Worm (Caenorhabditis elegans) whole organism, L1 larva: ENCODE results near the gene prmn-1.

Experiments used
- C04F5.9 ChIP-seq: sonication (generic microtip); optimal IDR thresholded peaks from 2 replicates; lab custom pipeline; 2016; ENCODE audit warnings: missing genetic modification characterization, missing compliant biosample characterization
- C16A3.4 ChIP-seq: fragments of 150-350 bp; optimal IDR thresholded peaks from 2 replicates; lab custom pipeline; 2014; ENCODE audit warnings: missing biosample characterization, missing genetic modification characterization
- C34B4.2 ChIP-seq: sonication (generic microtip); optimal IDR thresholded peaks from 2 replicates; lab custom pipeline; 2017; ENCODE audit warnings: mild to moderate bottlenecking, missing genetic modification characterization, missing compliant biosample characterization
- F16B12.6 ChIP-seq: fragments of 150-350 bp; optimal IDR thresholded peaks from 2 replicates; lab custom pipeline; 2014; ENCODE audit warnings: missing biosample characterization, missing genetic modification characterization
- aha-1 ChIP-seq: fragments of 150-350 bp; optimal IDR thresholded peaks from 2 replicates; lab custom pipeline; 2014; ENCODE audit warnings: missing biosample characterization, missing genetic modification characterization
- alr-1 ChIP-seq: fragments of 200-800 bp; sonication (Bioruptor generic); optimal IDR thresholded peaks from 2 replicates; lab custom pipeline; 2018; ENCODE audit warnings: borderline replicate concordance, mild to moderate bottlenecking, missing genetic modification characterization, missing compliant biosample characterization
- aly-2 ChIP-seq: fragments of 150-350 bp; optimal IDR thresholded peaks from 2 replicates; lab custom pipeline; 2014; ENCODE audit warnings: missing biosample characterization, missing genetic modification characterization
- ceh-63 ChIP-seq: fragments of 200-800 bp; sonication (Bioruptor generic); optimal IDR thresholded peaks from 2 replicates; lab custom pipeline; 2018; ENCODE audit warnings: mild to moderate bottlenecking, missing genetic modification characterization, missing compliant biosample characterization
- efl-1 ChIP-seq, 4 experiments: fragments of 150-350 bp; optimal IDR thresholded peaks in 3 of 4; peaks in 1 of 4; 1 replicate in 1 of 4; 2 replicates in 3 of 4; lab custom pipeline; 2014; ENCODE audit warnings: missing biosample characterization in 2 of 4, missing genetic modification characterization in 2 of 4, missing genetic modification reagents in 2 of 4
- egl-27 ChIP-seq, 2 experiments: fragments of 150-350 bp in 1 of 2; sonication (generic microtip); optimal IDR thresholded peaks; 3 replicates each; lab custom pipeline; 2017 to 2018; ENCODE audit warnings: missing biosample characterization in 2 of 2, missing genetic modification characterization in 2 of 2, missing genetic modification reagents in 2 of 2
- elt-3 ChIP-seq, 6 experiments: fragments of 150-350 bp in 1 of 6; sonication (generic microtip); optimal IDR thresholded peaks; 2 replicates each; lab custom pipeline; 2017 to 2018; ENCODE audit warnings: missing biosample characterization in 6 of 6, missing genetic modification characterization in 6 of 6, inconsistent platforms in 1 of 6
- ets-5 ChIP-seq: fragments of 200-800 bp; sonication (Bioruptor generic); IDR thresholded peaks from 2 replicates; pipeline ENCODE4 v1.3.6; 2022; ENCODE audit warnings: missing genetic modification characterization, missing compliant biosample characterization
- fos-1 ChIP-seq: fragments of 150-350 bp; optimal IDR thresholded peaks from 2 replicates; lab custom pipeline; 2014; ENCODE audit warnings: missing biosample characterization, missing genetic modification characterization
- hlh-17 ChIP-seq: fragments of 200-800 bp; sonication (Bioruptor generic); optimal IDR thresholded peaks from 2 replicates; lab custom pipeline; 2018; ENCODE audit warnings: missing genetic modification characterization, mild to moderate bottlenecking, missing compliant biosample characterization, moderate library complexity, borderline replicate concordance
- hlh-4 ChIP-seq: sonication (generic microtip); optimal IDR thresholded peaks from 2 replicates; lab custom pipeline; 2016; ENCODE audit warnings: mild to moderate bottlenecking, missing genetic modification characterization, missing compliant biosample characterization
- isw-1 ChIP-seq: fragments of 200-800 bp; sonication (Bioruptor generic); IDR thresholded peaks from 2 replicates; pipeline ENCODE4 v1.3.6; 2022; ENCODE audit warnings: missing genetic modification characterization, missing compliant biosample characterization
- lin-15B ChIP-seq: fragments of 150-350 bp; sonication (generic microtip); optimal IDR thresholded peaks from 3 replicates; lab custom pipeline; 2014; ENCODE audit warnings: missing biosample characterization, missing genetic modification characterization
- lin-35 ChIP-seq, 2 experiments: fragments of 150-350 bp; optimal IDR thresholded peaks; 2 replicates each; lab custom pipeline; 2014; ENCODE audit warnings: missing biosample characterization in 2 of 2, missing genetic modification characterization in 2 of 2, missing genetic modification reagents in 2 of 2
- lin-39 ChIP-seq: fragments of 150-350 bp; optimal IDR thresholded peaks from 2 replicates; lab custom pipeline; 2014; ENCODE audit warnings: missing biosample characterization, missing genetic modification reagents, missing genetic modification characterization
- lir-3 ChIP-seq: sonication (generic microtip); optimal IDR thresholded peaks from 2 replicates; lab custom pipeline; 2016; ENCODE audit warnings: mild to moderate bottlenecking, missing genetic modification characterization, moderate library complexity, missing compliant biosample characterization; ENCODE audit not compliant: poor library complexity
- mab-9 ChIP-seq: fragments of 200-800 bp; sonication (Bioruptor generic); IDR thresholded peaks from 2 replicates; pipeline ENCODE4 v1.3.6; 2022; ENCODE audit warnings: missing genetic modification reagents, missing genetic modification characterization, missing compliant biosample characterization
- nhr-11 ChIP-seq: fragments of 150-350 bp; optimal IDR thresholded peaks from 2 replicates; lab custom pipeline; 2014; ENCODE audit warnings: missing biosample characterization, missing genetic modification characterization
- nhr-12 ChIP-seq: sonication (generic microtip); optimal IDR thresholded peaks from 2 replicates; lab custom pipeline; 2017; ENCODE audit warnings: missing biosample characterization, missing genetic modification characterization
- nhr-20 ChIP-seq: sonication (generic microtip); optimal IDR thresholded peaks from 2 replicates; lab custom pipeline; 2016; ENCODE audit warnings: mild to moderate bottlenecking, missing genetic modification characterization, missing compliant biosample characterization
- nhr-237 ChIP-seq: fragments of 150-350 bp; optimal IDR thresholded peaks from 2 replicates; lab custom pipeline; 2014; ENCODE audit warnings: missing biosample characterization, missing genetic modification characterization
- nhr-47 ChIP-seq: sonication (generic microtip); optimal IDR thresholded peaks from 2 replicates; lab custom pipeline; 2016; ENCODE audit warnings: mild to moderate bottlenecking, missing genetic modification characterization, moderate library complexity, missing compliant biosample characterization
- nhr-71 ChIP-seq: sonication (generic microtip); optimal IDR thresholded peaks from 2 replicates; lab custom pipeline; 2016; ENCODE audit warnings: mild to moderate bottlenecking, missing genetic modification characterization, moderate library complexity, missing compliant biosample characterization
- nhr-85 ChIP-seq: sonication (generic microtip); peaks from one replicate; lab custom pipeline; 2016; ENCODE audit warnings: missing genetic modification characterization, inconsistent platforms, missing compliant biosample characterization
- pax-3 ChIP-seq: fragments of 200-800 bp; sonication (Bioruptor generic); optimal IDR thresholded peaks from 2 replicates; lab custom pipeline; 2018; ENCODE audit warnings: mild to moderate bottlenecking, missing genetic modification characterization, moderate library complexity, missing compliant biosample characterization
- rnt-1 ChIP-seq: sonication (generic microtip); optimal IDR thresholded peaks from 2 replicates; lab custom pipeline; 2016; ENCODE audit warnings: mild to moderate bottlenecking, missing genetic modification characterization, moderate library complexity, missing compliant biosample characterization
- snpc-4 ChIP-seq: fragments of 150-350 bp; optimal IDR thresholded peaks from 2 replicates; lab custom pipeline; 2014; ENCODE audit warnings: missing biosample characterization, missing genetic modification characterization
- sox-4 ChIP-seq: sonication (generic microtip); optimal IDR thresholded peaks from 2 replicates; lab custom pipeline; 2016; ENCODE audit warnings: missing genetic modification characterization, missing compliant biosample characterization
- sptf-1 ChIP-seq: fragments of 150-350 bp; optimal IDR thresholded peaks from 2 replicates; lab custom pipeline; 2014; ENCODE audit warnings: missing biosample characterization, missing genetic modification characterization
- tbx-2 ChIP-seq: sonication (generic microtip); optimal IDR thresholded peaks from 2 replicates; lab custom pipeline; 2016; ENCODE audit warnings: missing genetic modification characterization, missing compliant biosample characterization
- tlp-1 ChIP-seq: fragments of 150-350 bp; optimal IDR thresholded peaks from 2 replicates; lab custom pipeline; 2014; ENCODE audit warnings: missing biosample characterization, missing genetic modification characterization
- unc-98 ChIP-seq: fragments of 200-800 bp; sonication (Bioruptor generic); IDR thresholded peaks from 2 replicates; pipeline ENCODE4 v1.3.6; 2022; ENCODE audit warnings: missing genetic modification characterization, missing compliant biosample characterization
- vab-15 ChIP-seq: sonication (generic microtip); optimal IDR thresholded peaks from 2 replicates; lab custom pipeline; 2017; ENCODE audit warnings: missing genotype, mild to moderate bottlenecking, missing genetic modification characterization, missing compliant biosample characterization

Gene prmn-1

ce11 chrX:11414837-11415550 lies 30.1 kb downstream of the prmn-1 start, which contains the start of gene pek-1 (continued):
- TF ChIP-seq lin-39 (tag; lab: Kevin White, UChicago) (peak; percentile 73), F16B12.6 (tag; lab: Kevin White, UChicago) (peak; percentile 77), efl-1 (optimal IDR thresholded peaks at IDR 0.05; lab: Kevin White, UChicago) (peak; percentile 5 to 12), efl-1 (GFP tag; optimal IDR thresholded peaks at IDR 0.05 in 1 of 2; lab: Kevin White, UChicago) (peak; percentile 4 to 95), lir-3 (tag; lab: Kevin White, UChicago) (peak; percentile 48), aha-1 (tag; lab: Kevin White, UChicago) (no peak), nhr-237 (no peak), C16A3.4 (tag; lab: Kevin White, UChicago) (peak; percentile 10), mab-9 (GFP tag; lab: Robert Waterston, UW) (no peak), nhr-11 (tag; lab: Kevin White, UChicago) (peak; percentile 18), egl-27 (tag; optimal IDR thresholded peaks at IDR 0.05; lab: Kevin White, UChicago) (no peak), sox-4 (tag; lab: Kevin White, UChicago) (no peak), rnt-1 (tag; lab: Kevin White, UChicago) (peak; percentile 75), C34B4.2 (tag; lab: Kevin White, UChicago) (no peak), lin-35 (GFP tag; optimal IDR thresholded peaks at IDR 0.05; lab: Kevin White, UChicago) (peak; percentile 31 to 43), isw-1 (GFP tag; lab: Robert Waterston, UW) (no peak), nhr-47 (peak; percentile 56), tlp-1 (tag; lab: Kevin White, UChicago) (no peak), nhr-71 (tag; lab: Kevin White, UChicago) (peak; percentile 88), C04F5.9 (tag; lab: Kevin White, UChicago) (no peak), aly-2 (tag; lab: Kevin White, UChicago) (no peak), nhr-85 (tag; lab: Kevin White, UChicago) (peak; percentile 86), tbx-2 (tag; lab: Kevin White, UChicago) (peak; percentile 55), alr-1 (tag; lab: Kevin White, UChicago) (no peak), unc-98 (GFP tag; lab: Robert Waterston, UW) (no peak), hlh-17 (GFP tag; lab: Kevin White, UChicago) (no peak), hlh-4 (tag; lab: Kevin White, UChicago) (no peak), elt-3 (tag; optimal IDR thresholded peaks at IDR 0.05; lab: Kevin White, UChicago) (peak in 1 of 6 experiments; percentile 9), nhr-20 (tag; lab: Kevin White, UChicago) (peak; percentile 78), snpc-4 (no peak), pax-3 (tag; lab: Kevin White, UChicago) (no peak), sptf-1 (tag; lab: Kevin White, UChicago) (no peak), ceh-63 (no peak)

DNA sequence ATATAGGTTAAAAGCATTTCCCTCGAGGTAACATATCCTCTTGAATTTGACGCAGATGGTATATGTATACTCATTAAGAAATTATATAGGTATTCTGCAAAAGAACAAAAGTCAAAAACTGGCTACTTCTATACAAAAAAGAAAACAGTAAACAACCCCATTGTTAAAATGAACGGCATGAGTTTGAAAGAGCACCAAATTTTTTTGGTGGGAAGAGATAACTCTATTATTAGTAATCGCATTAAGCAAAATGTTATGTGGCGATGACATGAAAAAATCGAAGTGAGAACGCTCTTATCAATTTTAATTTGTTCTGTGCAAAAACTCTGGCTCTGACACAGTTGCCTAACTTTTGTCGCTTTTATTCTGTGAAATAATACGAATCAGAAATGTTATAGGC lies 33.8 kb downstream of the prmn-1 start, which contains the start of gene F46C3.2:
TSS of gene F46C3.2 (minus strand) at position 101 of the 400 bp plus-strand sequence.
- TF ChIP-seq rnt-1 (tag; lab: Kevin White, UChicago) (no peak), ceh-63 (no peak), ets-5 (GFP tag; lab: Robert Waterston, UW) (no peak), hlh-4 (tag; lab: Kevin White, UChicago) (no peak), fos-1 (tag; lab: Kevin White, UChicago) (no peak), pax-3 (tag; lab: Kevin White, UChicago) (no peak), nhr-12 (tag; lab: Kevin White, UChicago) (no peak), lin-15B (tag; lab: Kevin White, UChicago) (no peak), vab-15 (tag; lab: Kevin White, UChicago) (no peak), nhr-20 (tag; lab: Kevin White, UChicago) (no peak)
